Fruit fly (Drosophila melanogaster): ENCODE measurements around the gene CG7069.

The CG7069 gene

dm6 chr3R:22372535-22372934 is at the start of gene CG7069:
CG7069 (plus strand) TSS chr3R:22372835.
- TF ChIP-seq CG17801 (GFP tag; optimal IDR thresholded peaks at IDR 0.05; ENCODE audit: partially characterized antibody) = no peak

- no peak for TF ChIP-seq CG17801 (GFP tag; optimal IDR thresholded peaks at IDR 0.05; ENCODE audit: partially characterized antibody)
These were observed 48.6 kb upstream of the CG7069 start, which contains the start of gene CG34377 for dm6 chr3R:22323994-22324393. CG34377 (minus strand) TSS chr3R:22324094.

dm6 chr3R:22324736-22325135 is 47.9 kb upstream of the CG7069 start:
- no peak for TF ChIP-seq CG17801 (GFP tag; optimal IDR thresholded peaks at IDR 0.05; ENCODE audit: partially characterized antibody)

- no peak for TF ChIP-seq CG17801 (GFP tag; optimal IDR thresholded peaks at IDR 0.05; ENCODE audit: partially characterized antibody)
These were observed 43.8 kb upstream of the CG7069 start, which contains the start of gene CG7080 for dm6 chr3R:22328665-22329350. CG7080 (plus strand) TSS chr3R:22329300.

dm6 chr3R:22330512-22331119 is 42.0 kb upstream of the CG7069 start, which contains the start of gene CG33721:
CG33721 (plus strand) TSS chr3R:22331069.
- TF ChIP-seq CG17801 (GFP tag; optimal IDR thresholded peaks at IDR 0.05; ENCODE audit: partially characterized antibody) = no peak

- TF ChIP-seq CG17801 (GFP tag; optimal IDR thresholded peaks at IDR 0.05; ENCODE audit: partially characterized antibody) = no peak
These were observed 40.9 kb upstream of the CG7069 start, which contains the start of gene CG13862 for dm6 chr3R:22331691-22332090. CG13862 (plus strand) TSS chr3R:22331991.

dm6 chr3R:22334050-22334449 is 38.6 kb upstream of the CG7069 start, which contains the start of gene CG5391:
CG5391 (minus strand) TSS chr3R:22334150.
- no peak for TF ChIP-seq CG17801 (GFP tag; optimal IDR thresholded peaks at IDR 0.05; ENCODE audit: partially characterized antibody)

- TF ChIP-seq CG17801 (GFP tag; optimal IDR thresholded peaks at IDR 0.05; ENCODE audit: partially characterized antibody) = no peak
These were observed 33.1 kb upstream of the CG7069 start for dm6 chr3R:22339510-22339909.

dm6 chr3R:22340207-22340606 is 32.4 kb upstream of the CG7069 start, which contains the start of gene CG5388:
CG5388 (minus strand) TSS chr3R:22340307.
- TF ChIP-seq CG17801 (GFP tag; optimal IDR thresholded peaks at IDR 0.05; ENCODE audit: partially characterized antibody) = no peak

- TF ChIP-seq CG17801 (GFP tag; optimal IDR thresholded peaks at IDR 0.05; ENCODE audit: partially characterized antibody) = no peak
These were observed 31.0 kb upstream of the CG7069 start for dm6 chr3R:22341652-22342051.

- TF ChIP-seq CG17801 (GFP tag; optimal IDR thresholded peaks at IDR 0.05; ENCODE audit: partially characterized antibody) = no peak
These were observed 30.5 kb upstream of the CG7069 start, which contains the start of gene CG5386 for dm6 chr3R:22342151-22342550. CG5386 (minus strand) TSS chr3R:22342251.

- no peak for TF ChIP-seq CG17801 (GFP tag; optimal IDR thresholded peaks at IDR 0.05; ENCODE audit: partially characterized antibody)
These were observed 29.9 kb upstream of the CG7069 start for dm6 chr3R:22342708-22343107.

dm6 chr3R:22351396-22351795 is 21.2 kb upstream of the CG7069 start, which contains the start of gene rdhB:
rdhB (plus strand) TSS chr3R:22351696.
- no peak for TF ChIP-seq CG17801 (GFP tag; optimal IDR thresholded peaks at IDR 0.05; ENCODE audit: partially characterized antibody)

dm6 chr3R:22356464-22357410 is 15.9 kb upstream of the CG7069 start, which contains the start of gene Sar1:
Sar1 (plus strand) TSS chr3R:22356685.
- peak; percentile 14 for TF ChIP-seq CG17801 (GFP tag; optimal IDR thresholded peaks at IDR 0.05; ENCODE audit: partially characterized antibody)

dm6 chr3R:22357942-22358341 is 14.7 kb upstream of the CG7069 start:
- TF ChIP-seq CG17801 (GFP tag; optimal IDR thresholded peaks at IDR 0.05; ENCODE audit: partially characterized antibody) = no peak
